Worm (Caenorhabditis elegans): ENCODE data around the gene oac-30.

ce11 chrII:1309892-1310516, 43.3 kb upstream of the oac-30 start, which contains the start of the genes alh-6 and fcho-1:
- TF ChIP-seq him-1 (tag; optimal IDR thresholded peaks at IDR 0.05) (no peak), W03F9.2 (tag; optimal IDR thresholded peaks at IDR 0.05) (peak; percentile 10), dao-5 (tag; optimal IDR thresholded peaks at IDR 0.05) (no peak)

Measured in whole organism, L4/young adult.